Worm (Caenorhabditis elegans) whole organism, mixed stage, embryonic: ENCODE data around the gene clec-73.

ENCODE experiments used
- M03D4.4 ChIP-seq: sonication (generic microtip); optimal IDR thresholded peaks from 2 replicates; lab custom pipeline; 2017; ENCODE audit warnings: mild to moderate bottlenecking, missing genetic modification characterization, missing compliant biosample characterization
- bed-3 ChIP-seq: fragments of 200-800 bp; sonication (Bioruptor generic); optimal IDR thresholded peaks from 3 replicates; lab custom pipeline; 2018; ENCODE audit warnings: mild to moderate bottlenecking, missing genetic modification characterization, moderate library complexity, missing compliant biosample characterization
- blmp-1 ChIP-seq: fragments of 150-350 bp; optimal IDR thresholded peaks from 2 replicates; lab custom pipeline; 2014; ENCODE audit warnings: missing biosample characterization, missing genetic modification characterization
- ceh-39 ChIP-seq: fragments of 150-350 bp; optimal IDR thresholded peaks from 2 replicates; lab custom pipeline; 2014; ENCODE audit warnings: missing biosample characterization, missing genetic modification characterization
- ceh-43 ChIP-seq: fragments of 200-800 bp; sonication (Bioruptor generic); optimal IDR thresholded peaks from 2 replicates; lab custom pipeline; 2018; ENCODE audit warnings: mild to moderate bottlenecking, missing genetic modification characterization, moderate library complexity, missing compliant biosample characterization
- ces-1 ChIP-seq: fragments of 150-350 bp; optimal IDR thresholded peaks from 2 replicates; lab custom pipeline; 2014; ENCODE audit warnings: missing biosample characterization, missing genetic modification reagents, missing genetic modification characterization
- drap-1 ChIP-seq: fragments of 200-800 bp; sonication (Bioruptor generic); optimal IDR thresholded peaks from 3 replicates; lab custom pipeline; 2018; ENCODE audit warnings: mild to moderate bottlenecking, missing genetic modification characterization, missing compliant biosample characterization
- elt-1 ChIP-seq: sonication (generic microtip); optimal IDR thresholded peaks from 2 replicates; lab custom pipeline; 2017; ENCODE audit warnings: missing genetic modification characterization, mild to moderate bottlenecking, missing compliant biosample characterization, antibody characterized with exemption, moderate library complexity, borderline replicate concordance; ENCODE audit not compliant: insufficient read depth
- elt-3 ChIP-seq: fragments of 150-350 bp; optimal IDR thresholded peaks from 2 replicates; lab custom pipeline; 2014; ENCODE audit warnings: missing biosample characterization, missing genetic modification characterization
- flh-1 ChIP-seq: fragments of 200-800 bp; sonication (Bioruptor generic); optimal IDR thresholded peaks from 2 replicates; lab custom pipeline; 2018; ENCODE audit warnings: mild to moderate bottlenecking, missing genetic modification characterization, moderate library complexity, missing compliant biosample characterization
- ham-2 ChIP-seq: fragments of 200-800 bp; sonication (Bioruptor generic); optimal IDR thresholded peaks from 2 replicates; lab custom pipeline; 2018; ENCODE audit warnings: mild to moderate bottlenecking, missing genetic modification characterization, missing compliant biosample characterization
- lin-13 ChIP-seq: fragments of 150-350 bp; optimal IDR thresholded peaks from 2 replicates; lab custom pipeline; 2014; ENCODE audit warnings: missing biosample characterization, missing genetic modification characterization
- lin-32 ChIP-seq: fragments of 200-800 bp; sonication (Bioruptor generic); optimal IDR thresholded peaks from 2 replicates; lab custom pipeline; 2018; ENCODE audit warnings: mild to moderate bottlenecking, missing genetic modification characterization, missing compliant biosample characterization
- lsy-2 ChIP-seq: fragments of 150-350 bp; optimal IDR thresholded peaks from 2 replicates; lab custom pipeline; 2014; ENCODE audit warnings: missing biosample characterization, missing genetic modification characterization
- mab-5 ChIP-seq: fragments of 150-350 bp; optimal IDR thresholded peaks from 2 replicates; lab custom pipeline; 2014; ENCODE audit warnings: missing biosample characterization, missing genetic modification characterization
- mls-2 ChIP-seq: sonication (generic microtip); optimal IDR thresholded peaks from 2 replicates; lab custom pipeline; 2016; ENCODE audit warnings: mild to moderate bottlenecking, missing genetic modification characterization, moderate library complexity, missing compliant biosample characterization
- nhr-12 ChIP-seq: fragments of 150-350 bp; optimal IDR thresholded peaks from 2 replicates; lab custom pipeline; 2014; ENCODE audit warnings: missing biosample characterization, missing genetic modification characterization
- nhr-2 ChIP-seq: fragments of 150-350 bp; optimal IDR thresholded peaks from 2 replicates; lab custom pipeline; 2014; ENCODE audit warnings: missing biosample characterization, missing genetic modification characterization
- nhr-237 ChIP-seq: fragments of 150-350 bp; optimal IDR thresholded peaks from 2 replicates; lab custom pipeline; 2014; ENCODE audit warnings: missing biosample characterization, missing genetic modification characterization
- nhr-28 ChIP-seq: fragments of 150-350 bp; optimal IDR thresholded peaks from 2 replicates; lab custom pipeline; 2014; ENCODE audit warnings: missing biosample characterization, missing genetic modification characterization
- nhr-76 ChIP-seq: sonication (generic microtip); optimal IDR thresholded peaks from 2 replicates; lab custom pipeline; 2017; ENCODE audit warnings: missing biosample characterization, missing genetic modification characterization
- pha-4 ChIP-seq: fragments of 150-350 bp; optimal IDR thresholded peaks from 2 replicates; lab custom pipeline; 2018; ENCODE audit warnings: missing biosample characterization, missing genetic modification reagents, missing genetic modification characterization
- sem-2 ChIP-seq: fragments of 200-800 bp; sonication (Bioruptor generic); optimal IDR thresholded peaks from 2 replicates; lab custom pipeline; 2018; ENCODE audit warnings: mild to moderate bottlenecking, missing genetic modification characterization, missing compliant biosample characterization
- snpc-4 ChIP-seq: fragments of 150-350 bp; optimal IDR thresholded peaks from 2 replicates; lab custom pipeline; 2014; ENCODE audit warnings: missing biosample characterization, missing genetic modification characterization
- sptf-1 ChIP-seq: sonication (generic microtip); optimal IDR thresholded peaks from 2 replicates; lab custom pipeline; 2017; ENCODE audit warnings: mild to moderate bottlenecking, missing genetic modification characterization, moderate library complexity, missing compliant biosample characterization
- tbx-8 ChIP-seq: fragments of 200-800 bp; sonication (Bioruptor generic); optimal IDR thresholded peaks from 2 replicates; lab custom pipeline; 2018; ENCODE audit warnings: mild to moderate bottlenecking, missing genetic modification characterization, moderate library complexity, missing compliant biosample characterization
- unc-120 ChIP-seq: sonication (generic microtip); optimal IDR thresholded peaks from 2 replicates; lab custom pipeline; 2017; ENCODE audit warnings: missing genetic modification characterization, missing compliant biosample characterization; ENCODE audit not compliant: poor library complexity, severe bottlenecking
- unc-39 ChIP-seq: fragments of 150-350 bp; optimal IDR thresholded peaks from 2 replicates; lab custom pipeline; 2014; ENCODE audit warnings: missing biosample characterization, missing genetic modification characterization
- unc-62 ChIP-seq: fragments of 150-350 bp; optimal IDR thresholded peaks from 2 replicates; lab custom pipeline; 2014; ENCODE audit warnings: missing biosample characterization, missing genetic modification reagents, missing genetic modification characterization
- zip-8 ChIP-seq: fragments of 150-350 bp; optimal IDR thresholded peaks from 2 replicates; lab custom pipeline; 2014; ENCODE audit warnings: missing biosample characterization, missing genetic modification characterization
- ztf-11 ChIP-seq: fragments of 150-350 bp; optimal IDR thresholded peaks from 2 replicates; lab custom pipeline; 2014; ENCODE audit warnings: missing biosample characterization, missing genetic modification characterization

The clec-73 gene

ce11 chrIV:3995384-3995783 is 39.4 kb upstream of the clec-73 start, which contains the start of gene F47C12.7:
TSS of gene F47C12.7 (minus strand) at chrIV:3995484.
- TF ChIP-seq ceh-43 = no peak
- TF ChIP-seq flh-1 (GFP tag; lab: Kevin White, UChicago) = no peak
- no peak for TF ChIP-seq elt-3 (tag; lab: Kevin White, UChicago)
- TF ChIP-seq lin-13 = no peak
- no peak for TF ChIP-seq snpc-4
- no peak for TF ChIP-seq sptf-1 (tag; lab: Kevin White, UChicago)
- no peak for TF ChIP-seq ces-1 (GFP tag; lab: Kevin White, UChicago)
- TF ChIP-seq lsy-2 (tag; lab: Kevin White, UChicago) = no peak
- no peak for TF ChIP-seq ham-2
- TF ChIP-seq unc-62 (GFP tag; lab: Kevin White, UChicago) = no peak
- TF ChIP-seq ztf-11 (tag; lab: Kevin White, UChicago) = no peak
- TF ChIP-seq elt-1 (tag; lab: Kevin White, UChicago) = no peak
- TF ChIP-seq sem-2 (GFP tag; lab: Kevin White, UChicago) = no peak
- TF ChIP-seq nhr-28 (tag; lab: Kevin White, UChicago) = no peak
- no peak for TF ChIP-seq unc-39 (tag; lab: Kevin White, UChicago)
- no peak for TF ChIP-seq blmp-1
- no peak for TF ChIP-seq zip-8 (tag; lab: Kevin White, UChicago)
- no peak for TF ChIP-seq nhr-2
- TF ChIP-seq drap-1 = no peak

- TF ChIP-seq lin-13 (no peak), snpc-4 (no peak), lin-32 (GFP tag; lab: Kevin White, UChicago) (no peak), zip-8 (tag; lab: Kevin White, UChicago) (no peak), mls-2 (tag; lab: Kevin White, UChicago) (no peak), elt-1 (tag; lab: Kevin White, UChicago) (no peak), nhr-28 (tag; lab: Kevin White, UChicago) (no peak), tbx-8 (GFP tag; lab: Kevin White, UChicago) (no peak), pha-4 (tag; lab: Kevin White, UChicago) (no peak), unc-62 (GFP tag; lab: Kevin White, UChicago) (no peak), elt-3 (tag; lab: Kevin White, UChicago) (no peak), flh-1 (GFP tag; lab: Kevin White, UChicago) (no peak)
Observed at ce11 chrIV:3994318-3994717, 38.3 kb upstream of the clec-73 start, which contains the start of gene F47C12.13. TSS of gene F47C12.13 (minus strand) at chrIV:3994418.

DNA sequence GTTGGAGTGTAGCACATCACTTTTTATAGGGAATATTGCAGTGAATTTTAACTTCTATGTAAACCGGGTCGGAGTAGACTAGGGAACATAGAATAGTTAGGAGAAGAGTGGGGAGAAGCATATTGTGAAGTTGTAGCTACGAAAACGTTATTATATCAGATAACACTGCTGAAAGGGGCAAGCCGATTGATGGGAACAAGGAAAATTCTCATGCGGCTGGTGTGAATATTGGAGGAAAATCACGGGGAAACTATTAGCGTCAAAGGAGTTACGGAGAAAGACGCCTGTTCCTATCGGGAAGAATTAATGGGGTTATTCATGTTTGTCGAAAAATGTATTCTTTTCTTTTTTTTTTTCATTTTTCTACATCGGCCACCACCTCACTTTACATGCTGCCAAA is 37.3 kb upstream of the clec-73 start, which contains the start of gene F47C12.6:
F47C12.6 (minus strand) TSS at position 101 of the 400 bp plus-strand sequence.
- TF ChIP-seq elt-1 (tag; lab: Kevin White, UChicago) (no peak), mls-2 (tag; lab: Kevin White, UChicago) (no peak), lsy-2 (tag; lab: Kevin White, UChicago) (no peak), nhr-2 (no peak), bed-3 (GFP tag; lab: Kevin White, UChicago) (no peak), unc-120 (tag; lab: Kevin White, UChicago) (no peak), ceh-43 (no peak), M03D4.4 (tag; lab: Kevin White, UChicago) (no peak), tbx-8 (GFP tag; lab: Kevin White, UChicago) (no peak), ztf-11 (tag; lab: Kevin White, UChicago) (no peak), zip-8 (tag; lab: Kevin White, UChicago) (no peak), nhr-28 (tag; lab: Kevin White, UChicago) (no peak), nhr-237 (tag; lab: Kevin White, UChicago) (no peak), ham-2 (no peak), mab-5 (no peak), elt-3 (tag; lab: Kevin White, UChicago) (no peak), snpc-4 (no peak), nhr-76 (tag; lab: Kevin White, UChicago) (no peak), blmp-1 (no peak)

- TF ChIP-seq lin-32 (GFP tag; lab: Kevin White, UChicago) (no peak), lsy-2 (tag; lab: Kevin White, UChicago) (no peak), unc-39 (tag; lab: Kevin White, UChicago) (no peak), nhr-12 (tag; lab: Kevin White, UChicago) (no peak), mls-2 (tag; lab: Kevin White, UChicago) (no peak), elt-3 (tag; lab: Kevin White, UChicago) (no peak), zip-8 (tag; lab: Kevin White, UChicago) (no peak), tbx-8 (GFP tag; lab: Kevin White, UChicago) (no peak), ceh-39 (tag; lab: Kevin White, UChicago) (no peak), ztf-11 (tag; lab: Kevin White, UChicago) (no peak), ham-2 (no peak), flh-1 (GFP tag; lab: Kevin White, UChicago) (no peak)
Observed at ce11 chrIV:3988638-3989152, 32.7 kb upstream of the clec-73 start, which contains the start of gene clec-78. TSS of gene clec-78 (plus strand) at chrIV:3989102.
